Worm (Caenorhabditis elegans): ENCODE data around the gene aman-2.

- TF ChIP-seq ces-1 (GFP tag; optimal IDR thresholded peaks at IDR 0.05): no peak
- TF ChIP-seq nhr-11 (tag; optimal IDR thresholded peaks at IDR 0.05): no peak
- TF ChIP-seq nhr-28 (tag; optimal IDR thresholded peaks at IDR 0.05): no peak
- no peak for TF ChIP-seq unc-62 (GFP tag; optimal IDR thresholded peaks at IDR 0.05)
- TF ChIP-seq pqm-1 (tag; optimal IDR thresholded peaks at IDR 0.05): no peak
Observed at ce11 chrV:11885087-11885486, 48.0 kb downstream of the aman-2 start.

Measured in whole organism, L1 larva.